Fruit fly (Drosophila melanogaster) whole organism, embryonic: ENCODE data around the gene galla-2.
A peak's percentile ranks its signal among the peaks of the same experiment; 100 is the strongest.

Experiments used
- Awh ChIP-seq: fragments of 200-800 bp; sonication (Bioruptor generic); IDR thresholded peaks from 2 replicates; pipeline ENCODE4, ENCODE4 v1.3.6; 2022; ENCODE audit warnings: missing biosample characterization, missing genetic modification characterization
- Bdp1 ChIP-seq: fragments of 200-800 bp; sonication (Bioruptor generic); optimal IDR thresholded peaks from 3 replicates; lab custom pipeline; 2016; ENCODE audit warnings: missing biosample characterization, missing genetic modification characterization
- CG11085 ChIP-seq: fragments of 200-800 bp; sonication (Bioruptor generic); IDR thresholded peaks from 2 replicates; pipeline ENCODE4 v1.3.6; 2022; ENCODE audit warnings: missing biosample characterization, missing genetic modification characterization
- CG11695 ChIP-seq: fragments of 200-800 bp; sonication (Bioruptor generic); IDR thresholded peaks from 3 replicates; pipeline ENCODE4 v1.3.6; 2022; ENCODE audit warnings: missing biosample characterization, missing genetic modification characterization
- CG12391 ChIP-seq: fragments of 200-800 bp; sonication (Bioruptor generic); optimal IDR thresholded peaks from 3 replicates; lab custom pipeline; 2018; ENCODE audit warnings: missing biosample characterization, mild to moderate bottlenecking, missing genetic modification characterization, moderate library complexity
- CG14860 ChIP-seq: fragments of 200-800 bp; sonication (Bioruptor generic); IDR thresholded peaks from 3 replicates; pipeline ENCODE4 v1.3.6; 2022; ENCODE audit warnings: missing biosample characterization, missing genetic modification characterization; ENCODE audit not compliant: partially characterized antibody
- CG15479 ChIP-seq: fragments of 200-800 bp; sonication (Bioruptor generic); optimal IDR thresholded peaks from 3 replicates; lab custom pipeline; 2019; ENCODE audit warnings: missing biosample characterization, mild to moderate bottlenecking, missing genetic modification characterization, moderate library complexity
- CG17829 ChIP-seq: fragments of 200-800 bp; optimal IDR thresholded peaks from 2 replicates; lab custom pipeline; 2019; ENCODE audit warnings: missing biosample characterization, mild to moderate bottlenecking, missing genetic modification characterization, moderate library complexity
- CG17912 ChIP-seq: fragments of 200-800 bp; sonication (Bioruptor generic); optimal IDR thresholded peaks from 2 replicates; lab custom pipeline; 2018; ENCODE audit warnings: missing biosample characterization, mild to moderate bottlenecking, missing genetic modification characterization
- CG18619 ChIP-seq: fragments of 200-800 bp; sonication (Bioruptor generic); optimal IDR thresholded peaks from 3 replicates; lab custom pipeline; 2017; ENCODE audit warnings: missing biosample characterization, mild to moderate bottlenecking, missing genetic modification characterization
- CG18764 ChIP-seq: fragments of 200-800 bp; sonication (Bioruptor generic); optimal IDR thresholded peaks from 3 replicates; lab custom pipeline; 2016; ENCODE audit warnings: missing biosample characterization, missing genetic modification characterization
- CG2199 ChIP-seq: fragments of 200-800 bp; sonication (Bioruptor generic); IDR thresholded peaks from 3 replicates; pipeline ENCODE4 v1.3.6; 2022; ENCODE audit warnings: missing biosample characterization, missing genetic modification characterization
- CG34422 ChIP-seq: fragments of 200-800 bp; sonication (Bioruptor generic); IDR thresholded peaks from 3 replicates; pipeline ENCODE4 v1.3.6; 2022; ENCODE audit warnings: missing biosample characterization, missing genetic modification characterization
- CG4424 ChIP-seq: fragments of 200-800 bp; sonication (Bioruptor generic); optimal IDR thresholded peaks from 3 replicates; lab custom pipeline; 2016; ENCODE audit warnings: missing biosample characterization, missing genetic modification characterization
- CG5245 ChIP-seq: fragments of 200-800 bp; sonication (Bioruptor generic); optimal IDR thresholded peaks from 3 replicates; lab custom pipeline; 2016; ENCODE audit warnings: missing biosample characterization, missing genetic modification characterization
- CG6854 ChIP-seq: fragments of 200-800 bp; sonication (Bioruptor generic); optimal IDR thresholded peaks from 3 replicates; lab custom pipeline; 2017; ENCODE audit warnings: missing biosample characterization, mild to moderate bottlenecking, missing genetic modification characterization
- CG8924 ChIP-seq: fragments of 200-800 bp; optimal IDR thresholded peaks from 3 replicates; lab custom pipeline; 2019; ENCODE audit warnings: missing biosample characterization, mild to moderate bottlenecking, missing genetic modification characterization, moderate library complexity
- Dad ChIP-seq: fragments of 200-800 bp; sonication (Bioruptor generic); optimal IDR thresholded peaks from 3 replicates; lab custom pipeline; 2016; ENCODE audit warnings: missing biosample characterization, missing genetic modification characterization
- Dp ChIP-seq: fragments of 200-800 bp; sonication (Bioruptor generic); optimal IDR thresholded peaks from 2 replicates; lab custom pipeline; 2018; ENCODE audit warnings: missing biosample characterization, mild to moderate bottlenecking, missing genetic modification characterization, moderate library complexity
- Drgx ChIP-seq: fragments of 200-800 bp; sonication (Bioruptor generic); IDR thresholded peaks from 2 replicates; pipeline ENCODE4 v1.3.6; 2022; ENCODE audit warnings: missing biosample characterization, missing genetic modification characterization
- Fer2 ChIP-seq: fragments of 200-800 bp; sonication (Bioruptor generic); optimal IDR thresholded peaks from 2 replicates; lab custom pipeline; 2018; ENCODE audit warnings: missing biosample characterization, mild to moderate bottlenecking, missing genetic modification characterization, moderate library complexity
- Lpt ChIP-seq: fragments of >200 bp; optimal IDR thresholded peaks from 2 replicates; lab custom pipeline; 2018; ENCODE audit warnings: missing biosample characterization, missing genetic modification characterization
- NC2α ChIP-seq: fragments of 200-800 bp; sonication (Bioruptor generic); optimal IDR thresholded peaks from 2 replicates; lab custom pipeline; 2016; ENCODE audit warnings: missing biosample characterization, missing genetic modification characterization
- Neu2 ChIP-seq: fragments of 200-800 bp; sonication (Bioruptor generic); optimal IDR thresholded peaks from 3 replicates; lab custom pipeline; 2016; ENCODE audit warnings: missing biosample characterization, missing genetic modification characterization, borderline replicate concordance
- Nf-YB ChIP-seq: fragments of 200-800 bp; sonication (Bioruptor generic); optimal IDR thresholded peaks from 3 replicates; lab custom pipeline; 2019; ENCODE audit warnings: missing biosample characterization, mild to moderate bottlenecking, missing genetic modification characterization, moderate library complexity
- Scr ChIP-seq: fragments of 200-800 bp; sonication (Bioruptor generic); IDR thresholded peaks from 2 replicates; pipeline ENCODE4 v1.3.6; 2022; ENCODE audit warnings: missing biosample characterization, missing genetic modification characterization; ENCODE audit not compliant: partially characterized antibody
- TFAM ChIP-seq: fragments of 200-800 bp; sonication (Bioruptor generic); optimal IDR thresholded peaks from 2 replicates; lab custom pipeline; 2017; ENCODE audit warnings: missing biosample characterization, missing genetic modification characterization, inconsistent platforms
- Trl ChIP-seq, 3 experiments: fragments of >200 bp in 2 of 3; fragments of 200-800 bp in 1 of 3; sonication (Bioruptor generic) in 1 of 3; optimal IDR thresholded peaks; 2 replicates in 1 of 3; 3 replicates in 2 of 3; lab custom pipeline; 2016 to 2017; ENCODE audit warnings: missing biosample characterization in 1 of 3, missing genetic modification characterization in 1 of 3
- abd-A ChIP-seq: fragments of 200-800 bp; sonication (Bioruptor generic); optimal IDR thresholded peaks from 3 replicates; lab custom pipeline; 2019; ENCODE audit warnings: missing biosample characterization, mild to moderate bottlenecking, missing genetic modification characterization, moderate library complexity
- ac ChIP-seq: fragments of 200-800 bp; sonication (Bioruptor generic); optimal IDR thresholded peaks from 3 replicates; lab custom pipeline; 2017; ENCODE audit warnings: missing biosample characterization, mild to moderate bottlenecking, missing genetic modification characterization
- ara ChIP-seq: fragments of 200-800 bp; sonication (Bioruptor generic); IDR thresholded peaks from 2 replicates; pipeline ENCODE4 v1.3.6; 2022; ENCODE audit warnings: missing biosample characterization, missing genetic modification characterization
- cg ChIP-seq: fragments of 200-800 bp; sonication (Bioruptor generic); optimal IDR thresholded peaks from 3 replicates; lab custom pipeline; 2019; ENCODE audit warnings: missing biosample characterization, mild to moderate bottlenecking, missing genetic modification characterization, moderate library complexity
- chm ChIP-seq: fragments of 200-800 bp; sonication (Bioruptor generic); IDR thresholded peaks from 2 replicates; pipeline ENCODE4 v1.3.6; 2022; ENCODE audit warnings: missing biosample characterization, missing genetic modification characterization
- croc ChIP-seq: fragments of 200-800 bp; sonication (Bioruptor generic); conservative IDR thresholded peaks from 3 replicates; pipeline ENCODE4 v1.3.6; 2022; ENCODE audit warnings: missing biosample characterization, missing genetic modification characterization
- da ChIP-seq: fragments of 200-800 bp; sonication (Bioruptor generic); optimal IDR thresholded peaks from 2 replicates; lab custom pipeline; 2016; ENCODE audit warnings: missing biosample characterization, missing genetic modification characterization
- gem ChIP-seq: fragments of 200-800 bp; sonication (Bioruptor generic); optimal IDR thresholded peaks from 2 replicates; lab custom pipeline; 2019; ENCODE audit warnings: missing biosample characterization, mild to moderate bottlenecking, missing genetic modification characterization, moderate library complexity
- jigr1 ChIP-seq: fragments of 200-800 bp; sonication (Bioruptor generic); IDR thresholded peaks from 3 replicates; pipeline ENCODE4 v1.3.6; 2022; ENCODE audit warnings: missing biosample characterization, missing genetic modification characterization
- kay ChIP-seq: fragments of 200-800 bp; sonication (Bioruptor generic); optimal IDR thresholded peaks from 2 replicates; lab custom pipeline; 2016; ENCODE audit warnings: missing biosample characterization, missing genetic modification characterization
- mld ChIP-seq: fragments of 200-800 bp; sonication (Bioruptor generic); IDR thresholded peaks from 3 replicates; pipeline ENCODE4 v1.3.6; 2022; ENCODE audit warnings: missing biosample characterization, missing genetic modification characterization; ENCODE audit not compliant: partially characterized antibody
- nerfin-1 ChIP-seq: fragments of 200-800 bp; sonication (Bioruptor generic); optimal IDR thresholded peaks from 3 replicates; lab custom pipeline; 2019; ENCODE audit warnings: missing biosample characterization, mild to moderate bottlenecking, missing genetic modification characterization, moderate library complexity
- oc ChIP-seq: fragments of 200-800 bp; sonication (Bioruptor generic); optimal IDR thresholded peaks from 2 replicates; lab custom pipeline; 2018; ENCODE audit warnings: missing biosample characterization, mild to moderate bottlenecking, missing genetic modification characterization, moderate library complexity
- pros ChIP-seq: fragments of 200-800 bp; sonication (Bioruptor generic); optimal IDR thresholded peaks from 3 replicates; lab custom pipeline; 2019; ENCODE audit warnings: missing biosample characterization, mild to moderate bottlenecking, missing genetic modification characterization, moderate library complexity
- psq ChIP-seq: fragments of 200-800 bp; sonication (Bioruptor generic); optimal IDR thresholded peaks from 2 replicates; lab custom pipeline; 2017; ENCODE audit warnings: missing biosample characterization, missing genetic modification characterization
- ranshi ChIP-seq: fragments of 200-800 bp; sonication (Bioruptor generic); IDR thresholded peaks from 2 replicates; pipeline ENCODE4 v1.3.6; 2022; ENCODE audit warnings: missing biosample characterization, missing genetic modification characterization
- sd ChIP-seq: fragments of 200-800 bp; sonication (Bioruptor generic); optimal IDR thresholded peaks from 3 replicates; lab custom pipeline; 2018; ENCODE audit warnings: missing biosample characterization, mild to moderate bottlenecking, missing genetic modification characterization, moderate library complexity
- sens ChIP-seq: fragments of 200-800 bp; sonication (Bioruptor generic); peaks from one replicate; lab custom pipeline; 2016; ENCODE audit warnings: missing biosample characterization, missing genetic modification characterization
- sqz ChIP-seq: fragments of 200-800 bp; sonication (Bioruptor generic); optimal IDR thresholded peaks from 3 replicates; lab custom pipeline; 2018; ENCODE audit warnings: missing biosample characterization, mild to moderate bottlenecking, missing genetic modification characterization
- stc ChIP-seq: fragments of 200-800 bp; sonication (Bioruptor generic); IDR thresholded peaks from 2 replicates; pipeline ENCODE4 v1.3.6; 2022; ENCODE audit warnings: missing biosample characterization, missing genetic modification characterization
- vvl ChIP-seq: fragments of 200-800 bp; sonication (Bioruptor generic); IDR thresholded peaks from 2 replicates; pipeline ENCODE4 v1.3.6; 2022; ENCODE audit warnings: missing biosample characterization, missing genetic modification characterization
- z ChIP-seq: fragments of 200-800 bp; sonication (Bioruptor generic); IDR thresholded peaks from 3 replicates; pipeline ENCODE4 v1.3.6; 2022; ENCODE audit warnings: missing biosample characterization, missing genetic modification characterization

Gene galla-2

dm6 chr3L:10851107-10851762, 31.5 kb upstream of the galla-2 start (continued):
- TF ChIP-seq sd (tag; lab: Kevin White, UChicago), result peak; percentile 59
- peak; percentile 19 to 49 for TF ChIP-seq Trl (optimal IDR thresholded peaks at IDR 0.05; lab: Kevin White, UChicago)
- no peak for TF ChIP-seq Trl (GFP tag; optimal IDR thresholded peaks at IDR 0.05; lab: Kevin White, UChicago)
- TF ChIP-seq mld (GFP tag; lab: Robert Waterston, UW), result no peak
- 0 out of 2 replicates have a peak, but pooled peaks have one; percentile 7 for TF ChIP-seq stc (GFP tag; lab: Robert Waterston, UW)
- no peak for TF ChIP-seq CG34422 (GFP tag; lab: Robert Waterston, UW)
- TF ChIP-seq CG2199 (GFP tag; lab: Robert Waterston, UW), result peak; percentile 96; the same call in 2 of the 3 replicates
- TF ChIP-seq Neu2 (GFP tag; lab: Kevin White, UChicago), result no peak
- TF ChIP-seq CG18619 (GFP tag; lab: Kevin White, UChicago), result no peak
- TF ChIP-seq Scr, result no peak
- peak; percentile 5 for TF ChIP-seq CG17912
- TF ChIP-seq ranshi (GFP tag; lab: Robert Waterston, UW), result no peak
- TF ChIP-seq da (GFP tag; lab: Kevin White, UChicago), result peak; percentile 58
- no peak for TF ChIP-seq CG4424 (GFP tag; lab: Kevin White, UChicago)
- TF ChIP-seq z, result peak; percentile 87
- peak; percentile 2 for TF ChIP-seq Lpt (GFP tag; lab: Kevin White, UChicago)
- TF ChIP-seq CG17829 (tag; lab: Kevin White, UChicago), result no peak
- no peak for TF ChIP-seq Bdp1 (GFP tag; lab: Kevin White, UChicago)
- TF ChIP-seq vvl, result 0 out of 2 replicates have a peak, but pooled peaks have one; percentile 37
- TF ChIP-seq kay (GFP tag; lab: Kevin White, UChicago), result no peak
- no peak for TF ChIP-seq oc (tag; lab: Kevin White, UChicago)
- TF ChIP-seq NC2α (GFP tag; lab: Kevin White, UChicago), result no peak
- no peak for TF ChIP-seq CG11695 (GFP tag; lab: Robert Waterston, UW)
- no peak for TF ChIP-seq CG11085 (GFP tag; lab: Robert Waterston, UW)
- TF ChIP-seq CG12391 (tag; lab: Kevin White, UChicago), result no peak
- TF ChIP-seq ara (GFP tag; lab: Robert Waterston, UW), result no peak
- no peak for TF ChIP-seq CG18764 (GFP tag; lab: Kevin White, UChicago)
- TF ChIP-seq CG6854 (GFP tag; lab: Kevin White, UChicago), result no peak
- TF ChIP-seq psq, result no peak
- TF ChIP-seq Awh (GFP tag; lab: Robert Waterston, UW), result no peak
- TF ChIP-seq Nf-YB (GFP tag; lab: Kevin White, UChicago), result peak; percentile 39
- no peak for TF ChIP-seq CG14860
- TF ChIP-seq CG8924 (tag; lab: Kevin White, UChicago), result peak; percentile 11
- TF ChIP-seq Dad (GFP tag; lab: Kevin White, UChicago), result no peak
- no peak for TF ChIP-seq gem
- TF ChIP-seq chm (GFP tag; lab: Robert Waterston, UW), result peak; percentile 43; the same call in 1 of the 2 replicates
- no peak for TF ChIP-seq sens
- peak; percentile 75 for TF ChIP-seq CG15479 (GFP tag; lab: Kevin White, UChicago)
- TF ChIP-seq Fer2 (tag; lab: Kevin White, UChicago), result no peak
- TF ChIP-seq jigr1 (GFP tag; lab: Robert Waterston, UW), result no peak
- TF ChIP-seq ac (GFP tag; lab: Kevin White, UChicago), result peak; percentile 87
- TF ChIP-seq Drgx (GFP tag; lab: Robert Waterston, UW), result 0 out of 2 replicates have a peak, but pooled peaks have one; percentile 6
- no peak for TF ChIP-seq TFAM
- TF ChIP-seq cg (GFP tag; lab: Kevin White, UChicago), result peak; percentile 83
- TF ChIP-seq croc, result no peak
- peak; percentile 63 for TF ChIP-seq nerfin-1 (tag; lab: Kevin White, UChicago)
- TF ChIP-seq Dp, result no peak
- TF ChIP-seq sqz (GFP tag; lab: Kevin White, UChicago), result peak; percentile 70
- no peak for TF ChIP-seq CG5245
- TF ChIP-seq pros (GFP tag; lab: Kevin White, UChicago), result peak; percentile 96
- TF ChIP-seq abd-A (tag; lab: Kevin White, UChicago), result peak; percentile 44
